Fruit fly (Drosophila melanogaster) whole organism, embryonic: Measurements from ENCODE around the gene sick.

Experiments used
- Abd-B ChIP-seq: fragments of 200-800 bp; sonication (Bioruptor generic); optimal IDR thresholded peaks from 2 replicates; lab custom pipeline; 2018; ENCODE audit warnings: missing biosample characterization, mild to moderate bottlenecking, missing genetic modification characterization, moderate library complexity
- Aef1 ChIP-seq: fragments of 200-800 bp; sonication (Bioruptor generic); IDR thresholded peaks from 3 replicates; pipeline ENCODE4 v1.3.6; 2022; ENCODE audit warnings: missing biosample characterization, missing genetic modification characterization
- Atf3 ChIP-seq: fragments of 200-800 bp; sonication (Bioruptor generic); optimal IDR thresholded peaks from 3 replicates; lab custom pipeline; 2016; ENCODE audit warnings: missing biosample characterization, missing genetic modification characterization
- Atf6 ChIP-seq: fragments of 200-800 bp; sonication (Bioruptor generic); IDR thresholded peaks from 2 replicates; pipeline ENCODE4 v1.3.6; 2022; ENCODE audit warnings: missing biosample characterization, missing genetic modification characterization
- CG1024 ChIP-seq: fragments of 200-800 bp; sonication (Bioruptor generic); IDR thresholded peaks from 2 replicates; pipeline ENCODE4 v1.3.6; 2022; ENCODE audit warnings: missing biosample characterization, missing genetic modification characterization
- CG10274 ChIP-seq: fragments of 200-800 bp; sonication (Bioruptor generic); optimal IDR thresholded peaks from 3 replicates; lab custom pipeline; 2017; ENCODE audit warnings: missing biosample characterization, mild to moderate bottlenecking, missing genetic modification characterization
- CG10431 ChIP-seq: fragments of 200-800 bp; sonication (Bioruptor generic); optimal IDR thresholded peaks from 3 replicates; lab custom pipeline; 2018; ENCODE audit warnings: missing biosample characterization, mild to moderate bottlenecking, missing genetic modification characterization
- CG1602 ChIP-seq: fragments of 200-800 bp; sonication (Bioruptor generic); optimal IDR thresholded peaks from 3 replicates; lab custom pipeline; 2016; ENCODE audit warnings: missing biosample characterization, missing genetic modification characterization
- CG1647 ChIP-seq: fragments of 200-800 bp; sonication (Bioruptor generic); optimal IDR thresholded peaks from 3 replicates; lab custom pipeline; 2016; ENCODE audit warnings: missing biosample characterization, missing genetic modification characterization
- CG16815 ChIP-seq: fragments of 200-800 bp; sonication (Bioruptor generic); optimal IDR thresholded peaks from 3 replicates; lab custom pipeline; 2017; ENCODE audit warnings: missing biosample characterization, mild to moderate bottlenecking, missing genetic modification characterization
- CG18262 ChIP-seq: fragments of 200-800 bp; optimal IDR thresholded peaks from 3 replicates; lab custom pipeline; 2019; ENCODE audit warnings: missing biosample characterization, mild to moderate bottlenecking, missing genetic modification characterization, moderate library complexity
- CG18764 ChIP-seq: fragments of 200-800 bp; sonication (Bioruptor generic); optimal IDR thresholded peaks from 3 replicates; lab custom pipeline; 2016; ENCODE audit warnings: missing biosample characterization, missing genetic modification characterization
- CG2202 ChIP-seq: fragments of 200-800 bp; sonication (Bioruptor generic); optimal IDR thresholded peaks from 2 replicates; lab custom pipeline; 2018; ENCODE audit warnings: missing biosample characterization, mild to moderate bottlenecking, missing genetic modification characterization
- CG2889 ChIP-seq: fragments of 200-800 bp; sonication (Bioruptor generic); IDR thresholded peaks from 3 replicates; pipeline ENCODE4 v1.3.6; 2022; ENCODE audit warnings: missing biosample characterization, missing genetic modification characterization
- CG30403 ChIP-seq: fragments of 200-800 bp; sonication (Bioruptor generic); optimal IDR thresholded peaks from 3 replicates; lab custom pipeline; 2016; ENCODE audit warnings: missing biosample characterization, missing genetic modification characterization
- CG4404 ChIP-seq: fragments of 200-800 bp; sonication (Bioruptor generic); IDR thresholded peaks from 2 replicates; pipeline ENCODE4 v1.3.6; 2022; ENCODE audit warnings: missing biosample characterization, missing genetic modification characterization
- CG7963 ChIP-seq: fragments of 200-800 bp; sonication (Bioruptor generic); IDR thresholded peaks from 3 replicates; pipeline ENCODE4 v1.3.6; 2022; ENCODE audit warnings: missing biosample characterization, missing genetic modification characterization; ENCODE audit not compliant: partially characterized antibody
- CG9727 ChIP-seq: fragments of 200-800 bp; sonication (Bioruptor generic); optimal IDR thresholded peaks from 3 replicates; lab custom pipeline; 2017; ENCODE audit warnings: missing biosample characterization, mild to moderate bottlenecking, missing genetic modification characterization
- CG9817 ChIP-seq: fragments of 200-800 bp; sonication (Bioruptor generic); optimal IDR thresholded peaks from 2 replicates; lab custom pipeline; 2018; ENCODE audit warnings: missing biosample characterization, mild to moderate bottlenecking, missing genetic modification characterization, moderate library complexity
- CG9876 ChIP-seq: fragments of 200-800 bp; sonication (Bioruptor generic); optimal IDR thresholded peaks from 2 replicates; lab custom pipeline; 2016; ENCODE audit warnings: missing biosample characterization, missing genetic modification characterization
- CkIIα-i1 ChIP-seq: fragments of 200-800 bp; sonication (Bioruptor generic); IDR thresholded peaks from 2 replicates; pipeline ENCODE4 v1.3.6; 2022; ENCODE audit warnings: missing biosample characterization, missing genetic modification characterization
- CrebB ChIP-seq: fragments of 200-800 bp; sonication (Bioruptor generic); optimal IDR thresholded peaks from 3 replicates; lab custom pipeline; 2018; ENCODE audit warnings: missing biosample characterization, mild to moderate bottlenecking, missing genetic modification characterization
- Dad ChIP-seq: fragments of 200-800 bp; sonication (Bioruptor generic); optimal IDR thresholded peaks from 3 replicates; lab custom pipeline; 2016; ENCODE audit warnings: missing biosample characterization, missing genetic modification characterization
- Deaf1 ChIP-seq: fragments of 200-800 bp; optimal IDR thresholded peaks from 3 replicates; lab custom pipeline; 2019; ENCODE audit warnings: missing biosample characterization, mild to moderate bottlenecking, missing genetic modification characterization, moderate library complexity
- Dref ChIP-seq: fragments of 200-800 bp; sonication (Bioruptor generic); IDR thresholded peaks from 2 replicates; pipeline ENCODE4 v1.3.6; 2022; ENCODE audit warnings: missing biosample characterization, missing genetic modification characterization
- H15 ChIP-seq: fragments of 200-800 bp; sonication (Bioruptor generic); IDR thresholded peaks from 3 replicates; pipeline ENCODE4 v1.3.6; 2022; ENCODE audit warnings: missing biosample characterization, missing genetic modification characterization
- HLH3B ChIP-seq: fragments of 200-800 bp; sonication (Bioruptor generic); IDR thresholded peaks from 2 replicates; pipeline ENCODE4 v1.3.6; 2022; ENCODE audit warnings: missing biosample characterization, missing genetic modification characterization
- HLHmδ ChIP-seq: fragments of 200-800 bp; sonication (Bioruptor generic); optimal IDR thresholded peaks from 2 replicates; lab custom pipeline; 2018; ENCODE audit warnings: missing biosample characterization, mild to moderate bottlenecking, missing genetic modification characterization, moderate library complexity
- Hey ChIP-seq: fragments of 200-800 bp; sonication (Bioruptor generic); optimal IDR thresholded peaks from 3 replicates; lab custom pipeline; 2018; ENCODE audit warnings: missing biosample characterization, mild to moderate bottlenecking, missing genetic modification characterization
- Lpt ChIP-seq: fragments of >200 bp; optimal IDR thresholded peaks from 2 replicates; lab custom pipeline; 2018; ENCODE audit warnings: missing biosample characterization, missing genetic modification characterization
- Oli ChIP-seq: fragments of 200-800 bp; sonication (Bioruptor generic); optimal IDR thresholded peaks from 2 replicates; lab custom pipeline; 2018; ENCODE audit warnings: missing biosample characterization, mild to moderate bottlenecking, missing genetic modification characterization, moderate library complexity
- Scr ChIP-seq: fragments of 200-800 bp; sonication (Bioruptor generic); IDR thresholded peaks from 2 replicates; pipeline ENCODE4 v1.3.6; 2022; ENCODE audit warnings: missing biosample characterization, missing genetic modification characterization; ENCODE audit not compliant: partially characterized antibody
- ato ChIP-seq: fragments of 200-800 bp; sonication (Bioruptor generic); IDR thresholded peaks from 2 replicates; pipeline ENCODE4 v1.3.6; 2022; ENCODE audit warnings: missing biosample characterization, missing genetic modification characterization; ENCODE audit not compliant: partially characterized antibody
- bcd ChIP-seq: fragments of 200-800 bp; sonication (Bioruptor generic); optimal IDR thresholded peaks from 2 replicates; lab custom pipeline; 2017; ENCODE audit warnings: missing biosample characterization, mild to moderate bottlenecking, missing genetic modification characterization
- cas ChIP-seq: fragments of 200-800 bp; sonication (Bioruptor generic); IDR thresholded peaks from 2 replicates; pipeline ENCODE4 v1.3.6; 2022; ENCODE audit warnings: missing biosample characterization, missing genetic modification characterization
- cato ChIP-seq: fragments of 200-800 bp; sonication (Bioruptor generic); optimal IDR thresholded peaks from 2 replicates; lab custom pipeline; 2016; ENCODE audit warnings: missing biosample characterization, missing genetic modification characterization, borderline replicate concordance
- crol ChIP-seq: fragments of 200-800 bp; sonication (Bioruptor generic); IDR thresholded peaks from 2 replicates; pipeline ENCODE4 v1.3.6; 2022; ENCODE audit warnings: missing biosample characterization, missing genetic modification characterization
- dati ChIP-seq: fragments of 200-800 bp; sonication (Bioruptor generic); IDR thresholded peaks from 2 replicates; pipeline ENCODE4 v1.3.6; 2022; ENCODE audit warnings: missing biosample characterization, missing genetic modification characterization
- fd3F ChIP-seq: fragments of 200-800 bp; sonication (Bioruptor generic); optimal IDR thresholded peaks from 2 replicates; lab custom pipeline; 2018; ENCODE audit warnings: missing biosample characterization, mild to moderate bottlenecking, missing genetic modification characterization, moderate library complexity
- fru ChIP-seq: fragments of >200 bp; optimal IDR thresholded peaks from 2 replicates; lab custom pipeline; 2017
- mam ChIP-seq: fragments of 200-800 bp; sonication (Bioruptor generic); optimal IDR thresholded peaks from 3 replicates; lab custom pipeline; 2016; ENCODE audit warnings: missing biosample characterization, missing genetic modification characterization
- pan ChIP-seq, 4 experiments: fragments of >200 bp in 3 of 4; fragments of 200-800 bp in 1 of 4; sonication (Bioruptor generic) in 1 of 4; optimal IDR thresholded peaks in 3 of 4; IDR thresholded peaks in 1 of 4; 2 replicates each; pipeline versions ENCODE4 v1.3.6 to Lab custom; 2017 to 2022; ENCODE audit warnings: missing biosample characterization in 2 of 4, missing genetic modification characterization in 2 of 4, mixed read lengths in 1 of 4
- pho ChIP-seq: fragments of 200-800 bp; sonication (Bioruptor generic); optimal IDR thresholded peaks from 2 replicates; lab custom pipeline; 2016; ENCODE audit warnings: missing biosample characterization, missing genetic modification characterization
- repo ChIP-seq: fragments of 200-800 bp; sonication (Bioruptor generic); optimal IDR thresholded peaks from 2 replicates; lab custom pipeline; 2016; ENCODE audit warnings: missing biosample characterization, missing genetic modification characterization
- sisA ChIP-seq: fragments of 200-800 bp; sonication (Bioruptor generic); IDR thresholded peaks from 2 replicates; pipeline ENCODE4 v1.3.6; 2022; ENCODE audit warnings: missing biosample characterization, missing genetic modification characterization
- tap ChIP-seq: fragments of 200-800 bp; optimal IDR thresholded peaks from 3 replicates; lab custom pipeline; 2019; ENCODE audit warnings: missing biosample characterization, mild to moderate bottlenecking, missing genetic modification characterization, moderate library complexity
- tgo ChIP-seq: fragments of 200-800 bp; sonication (Bioruptor generic); IDR thresholded peaks from 3 replicates; pipeline ENCODE4 v1.3.6; 2022; ENCODE audit warnings: missing biosample characterization, missing genetic modification characterization
- tup ChIP-seq: fragments of 200-800 bp; sonication (Bioruptor generic); optimal IDR thresholded peaks from 2 replicates; lab custom pipeline; 2016; ENCODE audit warnings: missing biosample characterization, mild to moderate bottlenecking, missing genetic modification characterization, moderate library complexity
- usp ChIP-seq: fragments of >200 bp; optimal IDR thresholded peaks from 2 replicates; lab custom pipeline; 2017; ENCODE audit warnings: missing biosample characterization, missing genetic modification characterization
- zen ChIP-seq: fragments of 200-800 bp; sonication (Bioruptor generic); optimal IDR thresholded peaks from 3 replicates; lab custom pipeline; 2018; ENCODE audit warnings: missing biosample characterization, mild to moderate bottlenecking, missing genetic modification characterization, moderate library complexity

Gene sick

DNA sequence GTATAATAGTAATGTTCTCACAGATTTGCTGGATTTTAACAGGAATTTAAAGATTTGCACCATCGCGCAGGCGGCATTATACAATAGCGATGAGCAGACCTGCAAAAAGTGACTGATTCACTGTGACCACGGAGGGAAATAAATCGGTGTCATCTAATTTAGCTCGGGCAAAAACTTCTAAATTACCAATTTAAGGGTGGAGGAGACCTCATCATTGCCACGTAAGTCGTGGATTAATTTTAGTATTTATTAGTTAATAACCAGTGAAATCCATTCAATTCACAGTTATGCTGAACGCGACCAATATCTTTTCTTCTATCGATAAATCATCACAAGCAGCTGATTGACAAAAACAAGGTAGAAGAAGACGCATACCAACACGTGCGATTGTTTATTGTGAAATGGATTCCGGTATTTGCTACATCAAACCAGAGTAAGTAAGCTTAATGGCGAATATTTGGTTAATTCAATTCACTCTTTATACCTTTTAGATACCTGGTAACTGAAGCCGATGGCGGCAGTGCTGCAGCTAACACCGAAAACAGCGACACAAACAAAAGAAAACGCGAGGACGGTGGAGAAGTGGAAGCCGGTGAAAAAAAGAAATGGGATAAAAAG is 37.5 kb upstream of the sick start, which contains the start of the genes CG10628 and Dus3 (continued):
- TF ChIP-seq CkIIα-i1 (GFP tag; lab: Robert Waterston, UW) (no peak), HLH3B (GFP tag; lab: Robert Waterston, UW) (peak; percentile 87), CG10431 (GFP tag; lab: Kevin White, UChicago) (peak; percentile 30), crol (GFP tag; lab: Robert Waterston, UW) (0 out of 2 replicates have a peak, but pooled peaks have one; percentile 33), usp (GFP tag; lab: Kevin White, UChicago) (no peak), Hey (tag; lab: Kevin White, UChicago) (peak; percentile 73), CG4404 (peak; percentile 79), CrebB (peak; percentile 87), CG1024 (GFP tag; lab: Robert Waterston, UW) (peak; percentile 78), bcd (GFP tag; lab: Kevin White, UChicago) (peak; percentile 90), CG7963 (GFP tag; lab: Robert Waterston, UW) (no peak), repo (GFP tag; lab: Kevin White, UChicago) (peak; percentile 83), tgo (GFP tag; lab: Robert Waterston, UW) (peak; percentile 93), CG2202 (tag; lab: Kevin White, UChicago) (peak; percentile 67), Dref (GFP tag; lab: Robert Waterston, UW) (peak; percentile 66), sisA (GFP tag; lab: Robert Waterston, UW) (peak; percentile 92), fru (lab: Kevin White, UChicago) (no peak), tup (GFP tag; lab: Kevin White, UChicago) (peak; percentile 51), CG16815 (peak; percentile 79), cas (GFP tag; lab: Robert Waterston, UW) (peak; percentile 91), Atf6 (GFP tag; lab: Robert Waterston, UW) (peak; percentile 89), pan (optimal IDR thresholded peaks at IDR 0.05; lab: Kevin White, UChicago) (no peak), pan (GFP tag; optimal IDR thresholded peaks at IDR 0.05 in 1 of 2, IDR thresholded peaks at IDR 0.05 in 1 of 2) (peak in 1 of 2 experiments; percentile 95), CG9817 (peak; percentile 92), Atf3 (GFP tag; lab: Kevin White, UChicago) (peak; percentile 89), CG18262 (peak; percentile 88), fd3F (peak; percentile 83), Scr (GFP tag; lab: Robert Waterston, UW) (peak; percentile 68), CG18764 (GFP tag; lab: Kevin White, UChicago) (peak; percentile 88), cato (GFP tag; lab: Kevin White, UChicago) (peak; percentile 80), Dad (GFP tag; lab: Kevin White, UChicago) (peak; percentile 92), Lpt (no peak), HLHmδ (GFP tag; lab: Kevin White, UChicago) (no peak), pho (GFP tag; lab: Kevin White, UChicago) (peak; percentile 95), mam (GFP tag; lab: Kevin White, UChicago) (peak; percentile 96), dati (GFP tag; lab: Robert Waterston, UW) (0 out of 2 replicates have a peak, but pooled peaks have one; percentile 53), CG10274 (GFP tag; lab: Kevin White, UChicago) (peak; percentile 72), tap (tag; lab: Kevin White, UChicago) (peak; percentile 84), CG30403 (GFP tag; lab: Kevin White, UChicago) (peak; percentile 95), Deaf1 (tag; lab: Kevin White, UChicago) (peak; percentile 67), Abd-B (GFP tag; lab: Kevin White, UChicago) (peak; percentile 89), ato (no peak), Aef1 (GFP tag; lab: Robert Waterston, UW) (peak; percentile 89), CG9727 (GFP tag; lab: Kevin White, UChicago) (peak; percentile 87), zen (tag; lab: Kevin White, UChicago) (peak; percentile 83), CG1602 (GFP tag; lab: Kevin White, UChicago) (peak; percentile 90), CG1647 (peak; percentile 84), Oli (tag; lab: Kevin White, UChicago) (peak; percentile 87), H15 (GFP tag; lab: Robert Waterston, UW) (peak; percentile 89), CG2889 (peak; percentile 80), CG9876 (GFP tag; lab: Kevin White, UChicago) (peak; percentile 80)
